Fruit fly (Drosophila melanogaster): ENCODE data around the gene Galt.

The Galt gene

dm6 chr2L:6673211-6674012, 5.6 kb upstream of the Galt start, which contains the start of gene Spn27A (continued):
- TF ChIP-seq HLHmδ (GFP tag; optimal IDR thresholded peaks at IDR 0.05) = no peak
- TF ChIP-seq CG9797 (GFP tag; optimal IDR thresholded peaks at IDR 0.05) = peak; percentile 63
- TF ChIP-seq MESR4 (GFP tag; optimal IDR thresholded peaks at IDR 0.05) = peak; percentile 11
- TF ChIP-seq aop (GFP tag; IDR thresholded peaks at IDR 0.05) = no peak
- no peak for TF ChIP-seq CG12744 (GFP tag; optimal IDR thresholded peaks at IDR 0.05)
- no peak for TF ChIP-seq CG14860 (GFP tag; IDR thresholded peaks at IDR 0.05; ENCODE audit: partially characterized antibody)
- peak; percentile 41 for TF ChIP-seq pum (GFP tag; optimal IDR thresholded peaks at IDR 0.05)
- TF ChIP-seq eve (GFP tag; optimal IDR thresholded peaks at IDR 0.05) = no peak
- TF ChIP-seq repo (GFP tag; optimal IDR thresholded peaks at IDR 0.05) = peak; percentile 1
- TF ChIP-seq CG6791 (GFP tag; IDR thresholded peaks at IDR 0.05; ENCODE audit: partially characterized antibody) = no peak
- TF ChIP-seq CG12769 (tag; optimal IDR thresholded peaks at IDR 0.05) = peak; percentile 3
- peak in 1 of 2 experiments; percentile 32 for TF ChIP-seq insv (GFP tag; optimal IDR thresholded peaks at IDR 0.05)
- peak in 1 of 2 experiments; percentile 30 for TF ChIP-seq Hr51 (GFP tag; optimal IDR thresholded peaks at IDR 0.05)
- peak; percentile 43 for TF ChIP-seq CG10654 (GFP tag; optimal IDR thresholded peaks at IDR 0.05)
- TF ChIP-seq Poxn (GFP tag; IDR thresholded peaks at IDR 0.05) = no peak
- TF ChIP-seq nau (GFP tag; optimal IDR thresholded peaks at IDR 0.05) = peak; percentile 60
- TF ChIP-seq Xrp1 (GFP tag; IDR thresholded peaks at IDR 0.05) = peak; percentile 42; the same call in 1 of the 2 replicates
- TF ChIP-seq sens-2 (GFP tag; IDR thresholded peaks at IDR 0.05) = peak; percentile 7; the same call in 1 of the 2 replicates
- TF ChIP-seq sd (tag; optimal IDR thresholded peaks at IDR 0.05) = no peak
- TF ChIP-seq CG13424 (tag; optimal IDR thresholded peaks at IDR 0.05) = peak; percentile 61
- TF ChIP-seq ttk (GFP tag; IDR thresholded peaks at IDR 0.05) = no peak
- 0 out of 4 replicates have a peak, but pooled peaks have one; percentile 9 for TF ChIP-seq Gug (GFP tag; IDR thresholded peaks at IDR 0.05)
- no peak for TF ChIP-seq Gsc (GFP tag; IDR thresholded peaks at IDR 0.05)
- TF ChIP-seq Bteb2 (GFP tag; optimal IDR thresholded peaks at IDR 0.05) = peak; percentile 10
- 0 out of 3 replicates have a peak, but pooled peaks have one; percentile 44 for TF ChIP-seq gce (GFP tag; IDR thresholded peaks at IDR 0.05)
- TF ChIP-seq croc (GFP tag; conservative IDR thresholded peaks at IDR 0.05) = no peak
- no peak for TF ChIP-seq CG12236 (GFP tag; optimal IDR thresholded peaks at IDR 0.05)
- TF ChIP-seq gt (GFP tag; IDR thresholded peaks at IDR 0.05) = no peak
- TF ChIP-seq CG43689 (GFP tag; IDR thresholded peaks at IDR 0.05) = no peak
- no peak for TF ChIP-seq CG10431 (GFP tag; optimal IDR thresholded peaks at IDR 0.05)
- peak; percentile 36 for TF ChIP-seq CG4328 (GFP tag; optimal IDR thresholded peaks at IDR 0.05)
- 0 out of 2 replicates have a peak, but pooled peaks have one; percentile 21 for TF ChIP-seq CG11247 (GFP tag; IDR thresholded peaks at IDR 0.05)
- no peak for TF ChIP-seq CG10565 (GFP tag; optimal IDR thresholded peaks at IDR 0.05)
- peak; percentile 52 for TF ChIP-seq CG33213 (GFP tag; optimal IDR thresholded peaks at IDR 0.05)
- no peak for TF ChIP-seq hth (optimal IDR thresholded peaks at IDR 0.05)
- TF ChIP-seq CG18011 (GFP tag; optimal IDR thresholded peaks at IDR 0.05) = peak; percentile 16
- TF ChIP-seq fu2 (GFP tag; optimal IDR thresholded peaks at IDR 0.05) = no peak
- peak; percentile 51 for TF ChIP-seq NC2α (GFP tag; optimal IDR thresholded peaks at IDR 0.05)
- no peak for TF ChIP-seq CG5953 (GFP tag; IDR thresholded peaks at IDR 0.05)
- TF ChIP-seq CG17359 (tag; optimal IDR thresholded peaks at IDR 0.05) = peak; percentile 70
- peak; percentile 49 for TF ChIP-seq CG8388 (GFP tag; optimal IDR thresholded peaks at IDR 0.05)
- TF ChIP-seq CG10147 (GFP tag; optimal IDR thresholded peaks at IDR 0.05) = peak; percentile 30
- no peak for TF ChIP-seq CG13123 (GFP tag; optimal IDR thresholded peaks at IDR 0.05)
- TF ChIP-seq sim (GFP tag; IDR thresholded peaks at IDR 0.05) = peak; percentile 28; the same call in 1 of the 2 replicates
- 0 out of 2 replicates have a peak, but pooled peaks have one; percentile 25 for TF ChIP-seq CG4730 (GFP tag; IDR thresholded peaks at IDR 0.05)
- TF ChIP-seq CG6854 (GFP tag; optimal IDR thresholded peaks at IDR 0.05) = no peak
- peak; percentile 53 for TF ChIP-seq CG1529 (GFP tag; optimal IDR thresholded peaks at IDR 0.05)
- no peak for TF ChIP-seq sr (GFP tag; IDR thresholded peaks at IDR 0.05)
- TF ChIP-seq wek (GFP tag; optimal IDR thresholded peaks at IDR 0.05) = no peak

Measured in whole organism, embryonic.